Worm (Caenorhabditis elegans) whole organism, L4 larva: Measurements from ENCODE around the gene C23H3.5.
A peak's percentile ranks its signal among the peaks of the same experiment; 100 is the strongest.

Experiments
- ZK546.5 ChIP-seq, 2 experiments: sonication (generic microtip); optimal IDR thresholded peaks; 2 replicates each; lab custom pipeline; 2017; ENCODE audit warnings: missing biosample characterization in 2 of 2, missing genetic modification characterization in 2 of 2
- ces-1 ChIP-seq: fragments of 150-350 bp; sonication (generic microtip); optimal IDR thresholded peaks from 4 replicates; lab custom pipeline; 2014; ENCODE audit warnings: missing biosample characterization, missing genetic modification reagents, missing genetic modification characterization
- egl-27 ChIP-seq: sonication (generic microtip); optimal IDR thresholded peaks from 3 replicates; lab custom pipeline; 2017; ENCODE audit warnings: missing biosample characterization, missing genetic modification reagents, missing genetic modification characterization
- hlh-30 ChIP-seq: sonication (generic microtip); optimal IDR thresholded peaks from 2 replicates; lab custom pipeline; 2017; ENCODE audit warnings: antibody characterized with exemption, mild to moderate bottlenecking, missing genetic modification characterization, missing compliant biosample characterization; ENCODE audit not compliant: insufficient read depth
- nhr-28 ChIP-seq: fragments of 150-350 bp; optimal IDR thresholded peaks from 2 replicates; lab custom pipeline; 2014; ENCODE audit warnings: missing biosample characterization, missing genetic modification characterization
- pqm-1 ChIP-seq: sonication (generic microtip); optimal IDR thresholded peaks from 2 replicates; lab custom pipeline; 2017; ENCODE audit warnings: missing biosample characterization, missing genetic modification characterization
- snpc-4 ChIP-seq: fragments of 150-350 bp; optimal IDR thresholded peaks from 2 replicates; lab custom pipeline; 2014; ENCODE audit warnings: missing biosample characterization, missing genetic modification characterization
- unc-62 ChIP-seq, 3 experiments: fragments of 150-350 bp in 1 of 3; sonication (generic microtip); optimal IDR thresholded peaks in 2 of 3; peaks in 1 of 3; 1 replicate in 1 of 3; 2 replicates in 2 of 3; lab custom pipeline; 2014 to 2017; ENCODE audit warnings: missing biosample characterization in 3 of 3, missing genetic modification characterization in 3 of 3, missing genetic modification reagents in 3 of 3, missing genotype in 1 of 3
- zip-11 ChIP-seq: fragments of 200-800 bp; sonication (Bioruptor generic); IDR thresholded peaks from 2 replicates; pipeline ENCODE4 v1.3.6; 2022; ENCODE audit warnings: missing genetic modification characterization, missing compliant biosample characterization
- ztf-7 ChIP-seq: fragments of 150-350 bp; optimal IDR thresholded peaks from 2 replicates; lab custom pipeline; 2014; ENCODE audit warnings: missing biosample characterization, missing genetic modification characterization

- TF ChIP-seq ztf-7: no peak
- TF ChIP-seq pqm-1: no peak
- no peak for TF ChIP-seq zip-11 (GFP tag; lab: Robert Waterston, UW)
- no peak for TF ChIP-seq ZK546.5 (tag; optimal IDR thresholded peaks at IDR 0.05; lab: Kevin White, UChicago)
- TF ChIP-seq unc-62 (GFP tag; optimal IDR thresholded peaks at IDR 0.05 in 1 of 2; lab: Kevin White, UChicago): peak in 1 of 2 experiments; percentile 11
- no peak for TF ChIP-seq unc-62 (tag; optimal IDR thresholded peaks at IDR 0.05; lab: Kevin White, UChicago)
- TF ChIP-seq nhr-28 (tag; lab: Kevin White, UChicago): no peak
- no peak for TF ChIP-seq egl-27 (tag; lab: Kevin White, UChicago)
- TF ChIP-seq snpc-4 (tag; lab: Kevin White, UChicago): no peak
- no peak for TF ChIP-seq ces-1 (GFP tag; lab: Kevin White, UChicago)
- no peak for TF ChIP-seq hlh-30 (tag; lab: Kevin White, UChicago)
These were observed 17.8 kb upstream of the C23H3.5 start for ce11 chrII:29578-29977.
